Worm (Caenorhabditis elegans) whole organism, L4 larva: ENCODE results near the gene mask-1.

Experiments used
- F37D6.2 ChIP-seq: sonication (generic microtip); optimal IDR thresholded peaks from 2 replicates; lab custom pipeline; 2016; ENCODE audit warnings: mild to moderate bottlenecking, missing genetic modification characterization, missing compliant biosample characterization
- cey-2 ChIP-seq: sonication (generic microtip); optimal IDR thresholded peaks from 3 replicates; lab custom pipeline; 2017; ENCODE audit warnings: missing genetic modification characterization, mild to moderate bottlenecking, missing compliant biosample characterization, antibody characterized with exemption, borderline replicate concordance; ENCODE audit not compliant: insufficient read depth
- lir-3 ChIP-seq: sonication (generic microtip); optimal IDR thresholded peaks from 2 replicates; lab custom pipeline; 2016; ENCODE audit warnings: mild to moderate bottlenecking, missing genetic modification characterization, missing compliant biosample characterization
- mdl-1 ChIP-seq, 2 experiments: fragments of 150-350 bp in 1 of 2; sonication (generic microtip) in 1 of 2; optimal IDR thresholded peaks; 2 replicates each; lab custom pipeline; 2014 to 2017; ENCODE audit warnings: missing biosample characterization in 2 of 2, missing genetic modification characterization in 2 of 2
- nhr-11 ChIP-seq: fragments of 150-350 bp; optimal IDR thresholded peaks from 2 replicates; lab custom pipeline; 2014; ENCODE audit warnings: missing biosample characterization, missing genetic modification characterization
- nhr-76 ChIP-seq: fragments of 150-350 bp; optimal IDR thresholded peaks from 2 replicates; lab custom pipeline; 2014; ENCODE audit warnings: missing biosample characterization, missing genetic modification characterization
- pha-4 ChIP-seq, 2 experiments: fragments of 150-350 bp in 1 of 2; fragments of 200-800 bp in 1 of 2; sonication (Bioruptor generic) in 1 of 2; IDR thresholded peaks in 1 of 2; optimal IDR thresholded peaks in 1 of 2; 2 replicates each; pipeline versions ENCODE4 v1.3.6 to Lab custom; 2014 to 2022; ENCODE audit warnings: missing genetic modification characterization in 2 of 2, missing genetic modification reagents in 2 of 2, missing biosample characterization in 1 of 2, missing compliant biosample characterization in 1 of 2
- rbr-2 ChIP-seq: sonication (generic microtip); optimal IDR thresholded peaks from 2 replicates; lab custom pipeline; 2016; ENCODE audit warnings: missing genotype, missing genetic modification characterization, missing compliant biosample characterization
- unc-130 ChIP-seq: sonication (generic microtip); optimal IDR thresholded peaks from 2 replicates; lab custom pipeline; 2016; ENCODE audit warnings: missing genetic modification reagents, missing genetic modification characterization, missing compliant biosample characterization
- zip-2 ChIP-seq: fragments of 150-350 bp; optimal IDR thresholded peaks from 2 replicates; lab custom pipeline; 2014; ENCODE audit warnings: missing biosample characterization, missing genetic modification characterization

ce11 chrIV:10347528-10347927 lies 27.2 kb upstream of the mask-1 start:
- TF ChIP-seq lir-3 (tag; lab: Kevin White, UChicago): no peak
- no peak for TF ChIP-seq nhr-11 (tag; lab: Kevin White, UChicago)
- no peak for TF ChIP-seq nhr-76 (tag; lab: Kevin White, UChicago)
- TF ChIP-seq zip-2: no peak
- no peak for TF ChIP-seq unc-130 (GFP tag; lab: Kevin White, UChicago)
- TF ChIP-seq rbr-2 (tag; lab: Kevin White, UChicago): no peak
- no peak for TF ChIP-seq mdl-1 (tag; optimal IDR thresholded peaks at IDR 0.05; lab: Kevin White, UChicago)
- TF ChIP-seq F37D6.2: no peak
- TF ChIP-seq pha-4 (GFP tag; IDR thresholded peaks at IDR 0.05; lab: Robert Waterston, UW): no peak
- no peak for TF ChIP-seq pha-4 (tag; optimal IDR thresholded peaks at IDR 0.05; lab: Kevin White, UChicago)
- TF ChIP-seq cey-2 (tag; lab: Kevin White, UChicago): no peak
